Worm (Caenorhabditis elegans) whole organism, L2 larva: ENCODE measurements around the gene rsu-1.

Source experiments
- F13H6.1 ChIP-seq: sonication (generic microtip); optimal IDR thresholded peaks from 2 replicates; lab custom pipeline; 2016; ENCODE audit warnings: missing genetic modification characterization, missing compliant biosample characterization
- ama-1 ChIP-seq: fragments of 150-350 bp; optimal IDR thresholded peaks from 2 replicates; lab custom pipeline; 2018; ENCODE audit warnings: inconsistent platforms
- nhr-6 ChIP-seq: fragments of 150-350 bp; optimal IDR thresholded peaks from 2 replicates; lab custom pipeline; 2014; ENCODE audit warnings: missing biosample characterization, missing genetic modification characterization
- unc-39 ChIP-seq: fragments of 150-350 bp; optimal IDR thresholded peaks from 2 replicates; lab custom pipeline; 2014; ENCODE audit warnings: missing biosample characterization, missing genetic modification characterization

DNA sequence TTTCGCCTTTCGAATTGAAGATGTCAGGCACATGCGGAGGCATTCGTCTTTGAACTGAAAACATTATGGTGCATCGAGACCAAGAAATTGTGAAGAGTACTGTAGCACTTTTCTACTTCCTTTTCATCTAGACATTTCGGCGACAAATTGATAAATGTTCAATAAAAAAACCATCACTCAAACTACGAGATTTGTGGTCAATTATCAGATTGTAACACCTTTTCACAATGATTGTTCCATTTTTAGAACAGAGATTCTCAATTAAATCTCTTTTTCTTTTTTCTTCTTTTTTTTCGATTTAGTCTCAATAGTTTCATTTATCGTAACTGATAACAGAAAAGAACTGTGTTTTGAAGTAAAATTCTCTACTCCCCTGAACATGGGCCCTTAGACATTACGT is 14.3 kb downstream of the rsu-1 start:
- TF ChIP-seq nhr-6 (tag; lab: Kevin White, UChicago) (no peak), F13H6.1 (no peak), ama-1 (lab: Kevin White, UChicago) (no peak), unc-39 (no peak)
